Worm (Caenorhabditis elegans) whole organism, midembryonic: ENCODE measurements around the gene W06G6.17.

Experiments used
- T22C8.4 ChIP-seq: fragments of 200-800 bp; sonication (Bioruptor generic); IDR thresholded peaks from 2 replicates; pipeline ENCODE4 v1.3.6; 2022; ENCODE audit warnings: missing genetic modification characterization, missing compliant biosample characterization
- cog-1 ChIP-seq: sonication (generic microtip); optimal IDR thresholded peaks from 2 replicates; lab custom pipeline; 2016; ENCODE audit warnings: missing genetic modification characterization, missing compliant biosample characterization
- flt-1 ChIP-seq: fragments of 200-800 bp; sonication (Bioruptor generic); IDR thresholded peaks from 2 replicates; pipeline ENCODE4 v1.3.6; 2022; ENCODE audit warnings: missing genetic modification characterization, missing compliant biosample characterization
- klf-2 ChIP-seq: fragments of 200-800 bp; sonication (Bioruptor generic); conservative IDR thresholded peaks from 2 replicates; pipeline ENCODE4 v1.3.6; 2022; ENCODE audit warnings: missing genetic modification reagents, missing genetic modification characterization, missing compliant biosample characterization
- med-1 ChIP-seq: sonication (generic microtip); optimal IDR thresholded peaks from 2 replicates; lab custom pipeline; 2017; ENCODE audit warnings: missing genetic modification characterization, mild to moderate bottlenecking, missing compliant biosample characterization, antibody characterized with exemption, missing genetic modification reagents; ENCODE audit not compliant: insufficient read depth
- ref-1 ChIP-seq: fragments of 200-800 bp; sonication (Bioruptor generic); conservative IDR thresholded peaks from 2 replicates; pipeline ENCODE4 v1.3.6; 2022; ENCODE audit warnings: missing genetic modification reagents, missing genetic modification characterization, missing compliant biosample characterization
- tab-1 ChIP-seq: fragments of 200-800 bp; sonication (Bioruptor generic); IDR thresholded peaks from 2 replicates; pipeline ENCODE4 v1.3.6; 2022; ENCODE audit warnings: missing genetic modification characterization, missing compliant biosample characterization
- ztf-23 ChIP-seq: fragments of 200-800 bp; sonication (Bioruptor generic); IDR thresholded peaks from 2 replicates; pipeline ENCODE4 v1.3.6; 2022; ENCODE audit warnings: missing genetic modification reagents, missing genetic modification characterization, missing compliant biosample characterization
- ztf-29 ChIP-seq: fragments of 200-800 bp; sonication (Bioruptor generic); IDR thresholded peaks from 2 replicates; pipeline ENCODE4 v1.3.6; 2022; ENCODE audit warnings: missing genetic modification reagents, missing genetic modification characterization, missing compliant biosample characterization

The W06G6.17 gene

DNA sequence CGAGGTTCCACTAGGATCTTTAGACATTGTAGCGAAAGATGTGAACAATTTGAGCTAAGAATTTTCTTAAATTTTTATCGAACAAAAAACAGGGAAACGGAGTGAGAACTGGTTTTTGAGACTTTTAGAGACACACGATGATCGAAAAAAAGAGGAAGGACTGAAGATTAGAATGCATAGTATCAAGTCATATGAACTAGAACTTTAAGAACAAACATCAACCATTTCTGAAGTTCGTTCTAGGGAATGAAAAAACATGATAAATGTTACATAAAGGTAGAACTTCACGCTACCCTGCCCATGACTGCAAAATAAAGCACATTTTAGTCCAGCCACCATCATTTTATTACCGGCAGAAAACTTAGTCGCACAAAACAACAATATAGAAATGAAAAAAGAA lies 1.3 kb upstream of the W06G6.17 start, which contains the start of gene W06G6.9:
W06G6.9 (minus strand) TSS at position 101 of the 400 bp plus-strand sequence.
- TF ChIP-seq med-1 (no peak), klf-2 (GFP tag; lab: Robert Waterston, UW) (no peak), cog-1 (tag; lab: Kevin White, UChicago) (no peak), ref-1 (GFP tag; lab: Robert Waterston, UW) (no peak), ztf-23 (no peak), T22C8.4 (GFP tag; lab: Robert Waterston, UW) (no peak), tab-1 (GFP tag; lab: Robert Waterston, UW) (no peak), ztf-29 (GFP tag; lab: Robert Waterston, UW) (no peak)

- TF ChIP-seq T22C8.4 (GFP tag; lab: Robert Waterston, UW), result no peak
- no peak for TF ChIP-seq ref-1 (GFP tag; lab: Robert Waterston, UW)
- no peak for TF ChIP-seq cog-1 (tag; lab: Kevin White, UChicago)
- TF ChIP-seq ztf-23, result no peak
- no peak for TF ChIP-seq klf-2 (GFP tag; lab: Robert Waterston, UW)
- no peak for TF ChIP-seq ztf-29 (GFP tag; lab: Robert Waterston, UW)
- TF ChIP-seq flt-1, result no peak
- TF ChIP-seq med-1, result no peak
- TF ChIP-seq tab-1 (GFP tag; lab: Robert Waterston, UW), result no peak
These were observed 1.5 kb downstream of the W06G6.17 start, which contains the start of gene srw-77 for ce11 chrV:16643558-16643957. Gene srw-77, minus strand, starts transcription at chrV:16643658.

DNA sequence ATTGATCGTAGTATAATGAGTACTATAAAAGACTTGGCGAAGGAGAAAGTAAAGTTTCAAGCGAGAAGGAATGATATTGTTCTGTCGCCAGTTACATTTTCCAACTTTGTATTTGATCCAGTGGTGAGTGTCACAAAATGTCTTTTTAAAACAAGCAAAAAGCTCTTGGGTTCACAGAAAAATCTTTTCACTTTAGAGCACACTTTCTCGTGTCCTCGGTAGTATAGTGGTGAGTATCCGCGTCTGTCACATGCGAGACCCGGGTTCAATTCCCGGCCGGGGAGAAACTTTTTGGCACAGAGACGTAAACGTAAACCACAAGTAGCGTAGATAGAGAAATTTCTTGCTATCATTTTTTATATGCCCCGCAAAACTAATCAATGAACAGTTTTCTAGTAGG lies 4.7 kb downstream of the W06G6.17 start:
- TF ChIP-seq cog-1 (tag; lab: Kevin White, UChicago), result no peak
- no peak for TF ChIP-seq klf-2 (GFP tag; lab: Robert Waterston, UW)
- TF ChIP-seq tab-1 (GFP tag; lab: Robert Waterston, UW), result no peak
- TF ChIP-seq ztf-23, result no peak
- TF ChIP-seq med-1, result no peak
- TF ChIP-seq flt-1, result no peak
- no peak for TF ChIP-seq ref-1 (GFP tag; lab: Robert Waterston, UW)
- no peak for TF ChIP-seq ztf-29 (GFP tag; lab: Robert Waterston, UW)
- no peak for TF ChIP-seq T22C8.4 (GFP tag; lab: Robert Waterston, UW)

DNA sequence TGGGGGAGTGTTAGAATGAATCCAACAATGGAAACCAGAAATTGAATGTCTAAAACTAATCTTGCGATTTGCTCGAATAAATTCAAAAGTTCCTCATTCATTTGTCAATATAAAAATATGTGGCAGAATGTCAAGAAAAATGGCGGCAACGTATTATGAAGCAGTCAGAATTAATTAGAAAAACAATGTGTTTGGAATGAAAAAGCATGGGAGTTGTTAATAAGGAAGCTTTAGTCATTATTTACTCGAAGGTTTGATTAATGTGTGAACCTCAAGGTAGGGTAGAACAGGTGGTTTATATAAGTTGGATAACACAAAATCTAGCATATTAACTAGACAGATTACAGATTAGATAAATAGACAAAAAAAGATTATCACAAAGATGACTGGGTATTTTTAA lies 6.8 kb downstream of the W06G6.17 start, which contains the start of gene srw-76:
srw-76 (minus strand) TSS at position 101 of the 400 bp plus-strand sequence.
- no peak for TF ChIP-seq flt-1
- no peak for TF ChIP-seq T22C8.4 (GFP tag; lab: Robert Waterston, UW)
- TF ChIP-seq klf-2 (GFP tag; lab: Robert Waterston, UW), result no peak
- no peak for TF ChIP-seq med-1
- no peak for TF ChIP-seq ztf-23
- no peak for TF ChIP-seq ztf-29 (GFP tag; lab: Robert Waterston, UW)
- no peak for TF ChIP-seq cog-1 (tag; lab: Kevin White, UChicago)
- TF ChIP-seq ref-1 (GFP tag; lab: Robert Waterston, UW), result no peak
- no peak for TF ChIP-seq tab-1 (GFP tag; lab: Robert Waterston, UW)

ce11 chrV:16635911-16636310 lies 9.1 kb downstream of the W06G6.17 start, which contains the start of gene mltn-11:
Gene mltn-11, plus strand, starts transcription at chrV:16636186.
- TF ChIP-seq ztf-23 (no peak), T22C8.4 (GFP tag; lab: Robert Waterston, UW) (no peak), klf-2 (GFP tag; lab: Robert Waterston, UW) (no peak), ref-1 (GFP tag; lab: Robert Waterston, UW) (no peak), flt-1 (no peak), med-1 (no peak), cog-1 (tag; lab: Kevin White, UChicago) (no peak), ztf-29 (GFP tag; lab: Robert Waterston, UW) (no peak), tab-1 (GFP tag; lab: Robert Waterston, UW) (no peak)

DNA sequence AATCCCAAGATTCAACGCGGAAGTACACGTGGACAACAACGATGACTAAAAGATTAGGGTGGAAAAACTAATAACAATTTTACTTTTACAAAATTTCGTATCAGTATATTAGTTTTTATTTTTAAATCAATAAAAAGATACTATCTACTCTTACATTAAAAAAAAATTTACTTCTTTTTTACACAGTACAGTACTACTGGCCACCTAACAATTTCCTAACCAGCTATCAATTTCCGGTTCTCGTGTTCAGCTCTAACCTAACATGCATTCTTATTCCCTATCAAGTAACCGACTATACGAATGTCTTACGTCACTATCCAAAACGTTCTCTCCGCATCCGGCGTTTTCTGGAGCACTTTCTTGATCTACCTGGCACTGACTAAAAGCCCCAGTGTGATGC lies 15.5 kb downstream of the W06G6.17 start, which contains the start of gene srd-21:
srd-21 (plus strand) TSS at position 301 of the 400 bp plus-strand sequence.
- TF ChIP-seq ref-1 (GFP tag; lab: Robert Waterston, UW) (no peak), ztf-29 (GFP tag; lab: Robert Waterston, UW) (no peak), cog-1 (tag; lab: Kevin White, UChicago) (no peak), flt-1 (no peak), klf-2 (GFP tag; lab: Robert Waterston, UW) (no peak), T22C8.4 (GFP tag; lab: Robert Waterston, UW) (no peak), ztf-23 (no peak), med-1 (no peak), tab-1 (GFP tag; lab: Robert Waterston, UW) (no peak)

ce11 chrV:16628991-16629390 lies 16.1 kb downstream of the W06G6.17 start, which contains the start of gene W06G6.2:
Gene W06G6.2, plus strand, starts transcription at chrV:16629291.
- no peak for TF ChIP-seq med-1
- no peak for TF ChIP-seq ref-1 (GFP tag; lab: Robert Waterston, UW)
- TF ChIP-seq T22C8.4 (GFP tag; lab: Robert Waterston, UW), result no peak
- no peak for TF ChIP-seq flt-1
- no peak for TF ChIP-seq klf-2 (GFP tag; lab: Robert Waterston, UW)
- TF ChIP-seq cog-1 (tag; lab: Kevin White, UChicago), result no peak
- TF ChIP-seq tab-1 (GFP tag; lab: Robert Waterston, UW), result no peak
- TF ChIP-seq ztf-23, result no peak

DNA sequence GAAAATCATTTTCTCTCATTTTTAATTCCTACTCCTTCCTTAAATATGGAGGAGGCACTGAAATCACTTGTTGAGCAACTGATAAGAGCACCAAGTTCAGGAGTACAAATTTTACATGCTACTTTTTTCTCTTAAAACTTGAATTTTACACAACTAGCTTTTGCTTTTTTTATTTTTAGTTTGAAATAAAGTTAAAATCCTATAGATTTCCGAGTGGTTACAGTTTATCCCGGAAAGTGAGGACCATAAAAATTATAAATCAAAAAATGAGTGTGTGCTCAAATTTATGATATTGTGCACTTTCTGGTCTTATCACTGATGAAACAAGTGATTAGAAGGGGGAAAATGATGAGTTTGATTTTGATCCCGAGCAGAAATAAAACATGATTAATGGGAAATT lies 17.1 kb downstream of the W06G6.17 start, which contains the start of gene oac-53:
oac-53 (minus strand) TSS at position 9 of the 400 bp plus-strand sequence.
- TF ChIP-seq ztf-23, result no peak
- TF ChIP-seq cog-1 (tag; lab: Kevin White, UChicago), result no peak
- no peak for TF ChIP-seq tab-1 (GFP tag; lab: Robert Waterston, UW)
- no peak for TF ChIP-seq ztf-29 (GFP tag; lab: Robert Waterston, UW)
- TF ChIP-seq ref-1 (GFP tag; lab: Robert Waterston, UW), result no peak
- TF ChIP-seq T22C8.4 (GFP tag; lab: Robert Waterston, UW), result no peak
- no peak for TF ChIP-seq klf-2 (GFP tag; lab: Robert Waterston, UW)
- no peak for TF ChIP-seq flt-1
- TF ChIP-seq med-1, result no peak

DNA sequence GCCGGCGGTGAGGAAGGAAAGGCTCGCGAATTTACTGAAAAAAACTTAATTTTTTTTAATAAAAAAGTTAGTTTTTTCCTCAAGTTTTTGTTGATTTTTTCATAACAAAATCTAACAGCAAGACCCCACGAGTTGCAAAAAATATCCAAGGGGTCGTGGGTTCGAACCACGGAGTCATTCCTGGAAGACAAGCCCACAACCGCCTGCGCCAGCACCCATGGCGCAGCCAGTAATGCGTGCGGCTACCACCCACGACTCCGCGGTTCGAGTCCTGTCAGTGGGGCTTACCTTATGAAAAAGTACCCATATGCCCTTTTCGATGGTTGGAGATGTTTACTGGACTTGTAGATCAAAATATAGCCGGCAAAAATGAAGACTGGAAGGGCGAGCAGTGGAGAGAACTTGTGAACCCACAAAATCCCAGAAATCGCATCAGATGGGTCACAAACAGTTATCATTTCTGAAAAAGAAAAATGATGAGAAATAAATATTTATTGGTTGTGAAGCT lies 22.2 kb downstream of the W06G6.17 start, which contains the start of gene Y70C5A.2:
Y70C5A.2 (minus strand) TSS at position 458 of the 508 bp plus-strand sequence.
- TF ChIP-seq klf-2 (GFP tag; lab: Robert Waterston, UW), result no peak
